Fruit fly (Drosophila melanogaster) whole organism, embryonic: Measurements from ENCODE around the gene goe.

Experiments
- CG14710 ChIP-seq: fragments of 200-800 bp; sonication (Bioruptor generic); optimal IDR thresholded peaks from 3 replicates; lab custom pipeline; 2019; ENCODE audit warnings: missing biosample characterization, mild to moderate bottlenecking, missing genetic modification characterization, moderate library complexity
- CG16813 ChIP-seq: fragments of 200-800 bp; sonication (Bioruptor generic); IDR thresholded peaks from 3 replicates; pipeline ENCODE4 v1.3.6; 2022; ENCODE audit warnings: missing biosample characterization, missing genetic modification characterization; ENCODE audit not compliant: partially characterized antibody
- ap ChIP-seq: fragments of 200-800 bp; sonication (Bioruptor generic); IDR thresholded peaks from 2 replicates; pipeline ENCODE4 v1.3.6; 2022; ENCODE audit warnings: missing biosample characterization, missing genetic modification characterization
- h ChIP-seq: fragments of >200 bp; optimal IDR thresholded peaks from 2 replicates; lab custom pipeline; 2017
- her ChIP-seq: fragments of 200-800 bp; sonication (Bioruptor generic); optimal IDR thresholded peaks from 2 replicates; lab custom pipeline; 2016; ENCODE audit warnings: missing biosample characterization, missing genetic modification characterization
- lov ChIP-seq, 2 experiments: fragments of 200-800 bp in 1 of 2; fragments of >200 bp in 1 of 2; sonication (Bioruptor generic) in 1 of 2; IDR thresholded peaks in 1 of 2; optimal IDR thresholded peaks in 1 of 2; 2 replicates in 1 of 2; 3 replicates in 1 of 2; pipeline versions ENCODE4 v1.3.6 to Lab custom; 2017 to 2022; ENCODE audit warnings: missing biosample characterization in 1 of 2, missing genetic modification characterization in 1 of 2
- sd ChIP-seq: fragments of 200-800 bp; sonication (Bioruptor generic); optimal IDR thresholded peaks from 3 replicates; lab custom pipeline; 2018; ENCODE audit warnings: missing biosample characterization, mild to moderate bottlenecking, missing genetic modification characterization, moderate library complexity
- zfh2 ChIP-seq: fragments of 200-800 bp; sonication (Bioruptor generic); optimal IDR thresholded peaks from 2 replicates; lab custom pipeline; 2016; ENCODE audit warnings: missing biosample characterization, missing genetic modification characterization

dm6 chrX:16761531-16761930, 9.8 kb upstream of the goe start:
- TF ChIP-seq h (lab: Kevin White, UChicago), result no peak
- no peak for TF ChIP-seq ap (GFP tag; lab: Robert Waterston, UW)
- TF ChIP-seq CG14710, result no peak
- no peak for TF ChIP-seq lov (optimal IDR thresholded peaks at IDR 0.05; lab: Kevin White, UChicago)
- TF ChIP-seq lov (GFP tag; IDR thresholded peaks at IDR 0.05; lab: Robert Waterston, UW), result no peak
- TF ChIP-seq sd, result no peak
- no peak for TF ChIP-seq CG16813
- TF ChIP-seq zfh2 (GFP tag; lab: Kevin White, UChicago), result no peak
- TF ChIP-seq her, result no peak
